Fruit fly (Drosophila melanogaster): Measurements from ENCODE around the gene CG15262.

dm6 chr2L:15275794-15276193 lies 21.8 kb upstream of the CG15262 start:
- TF ChIP-seq tj (GFP tag; optimal IDR thresholded peaks at IDR 0.05) (no peak), CG12768 (GFP tag; optimal IDR thresholded peaks at IDR 0.05) (no peak), CG33017 (tag; optimal IDR thresholded peaks at IDR 0.05) (no peak), kay (GFP tag; ENCODE audit: borderline replicate concordance) (peak; percentile 0), cnc (optimal IDR thresholded peaks at IDR 0.05) (no peak), bab1 (GFP tag; optimal IDR thresholded peaks at IDR 0.05) (no peak), Clk (GFP tag; optimal IDR thresholded peaks at IDR 0.05) (no peak)
